Fruit fly (Drosophila melanogaster): ENCODE measurements around the gene mex1.

- no peak for TF ChIP-seq CG7101 (tag; optimal IDR thresholded peaks at IDR 0.05)
- no peak for TF ChIP-seq CG12768 (GFP tag; optimal IDR thresholded peaks at IDR 0.05)
- TF ChIP-seq kay (GFP tag; ENCODE audit: borderline replicate concordance): no peak
- no peak for TF ChIP-seq Mnt (GFP tag; optimal IDR thresholded peaks at IDR 0.05)
- no peak for TF ChIP-seq pad (GFP tag; optimal IDR thresholded peaks at IDR 0.05)
- no peak for TF ChIP-seq CG33017 (tag; optimal IDR thresholded peaks at IDR 0.05)
- no peak for TF ChIP-seq CG11617 (GFP tag; optimal IDR thresholded peaks at IDR 0.05)
- TF ChIP-seq Crg-1 (GFP tag; optimal IDR thresholded peaks at IDR 0.05): no peak
- no peak for TF ChIP-seq Clk (GFP tag; optimal IDR thresholded peaks at IDR 0.05)
Observed at dm6 chr3L:15544455-15545415, 25.3 kb upstream of the mex1 start.
